Fruit fly (Drosophila melanogaster) whole organism, embryonic: ENCODE results near the gene CG14642.
A peak's percentile ranks its signal among the peaks of the same experiment; 100 is the strongest.

Experiments used
- CG10267 ChIP-seq: fragments of 200-800 bp; sonication (Bioruptor generic); optimal IDR thresholded peaks from 2 replicates; lab custom pipeline; 2018; ENCODE audit warnings: missing biosample characterization, mild to moderate bottlenecking, missing genetic modification characterization, moderate library complexity
- CG11398 ChIP-seq: fragments of 200-800 bp; sonication (Bioruptor generic); optimal IDR thresholded peaks from 2 replicates; lab custom pipeline; 2016; ENCODE audit warnings: missing biosample characterization, missing genetic modification characterization
- CG14667 ChIP-seq: fragments of 200-800 bp; sonication (Bioruptor generic); IDR thresholded peaks from 2 replicates; pipeline ENCODE4 v1.3.6; 2022; ENCODE audit warnings: missing biosample characterization, missing genetic modification characterization
- CG15011 ChIP-seq: fragments of 200-800 bp; sonication (Bioruptor generic); optimal IDR thresholded peaks from 3 replicates; lab custom pipeline; 2018; ENCODE audit warnings: missing biosample characterization, mild to moderate bottlenecking, missing genetic modification characterization
- CG17829 ChIP-seq: fragments of 200-800 bp; optimal IDR thresholded peaks from 2 replicates; lab custom pipeline; 2019; ENCODE audit warnings: missing biosample characterization, mild to moderate bottlenecking, missing genetic modification characterization, moderate library complexity
- CG2875 ChIP-seq: fragments of 200-800 bp; sonication (Bioruptor generic); optimal IDR thresholded peaks from 2 replicates; lab custom pipeline; 2017; ENCODE audit warnings: missing biosample characterization, mild to moderate bottlenecking, missing genetic modification characterization, missing genetic modification reagents
- CG30431 ChIP-seq: fragments of 200-800 bp; sonication (Bioruptor generic); optimal IDR thresholded peaks from 2 replicates; lab custom pipeline; 2017; ENCODE audit warnings: missing biosample characterization, missing genetic modification characterization
- CG32532 ChIP-seq: fragments of 200-800 bp; sonication (Bioruptor generic); IDR thresholded peaks from 2 replicates; pipeline ENCODE4 v1.3.6; 2022; ENCODE audit warnings: missing biosample characterization, missing genetic modification characterization
- CG32767 ChIP-seq: fragments of 200-800 bp; sonication (Bioruptor generic); IDR thresholded peaks from 2 replicates; pipeline ENCODE4 v1.3.6; 2022; ENCODE audit warnings: missing biosample characterization, missing genetic modification characterization
- CG32772 ChIP-seq: fragments of 200-800 bp; sonication (Bioruptor generic); IDR thresholded peaks from 2 replicates; pipeline ENCODE4 v1.3.6; 2022; ENCODE audit warnings: missing biosample characterization, missing genetic modification characterization
- CG3838 ChIP-seq: fragments of 200-800 bp; sonication (Bioruptor generic); optimal IDR thresholded peaks from 3 replicates; lab custom pipeline; 2016; ENCODE audit warnings: missing biosample characterization, missing genetic modification characterization
- CG3847 ChIP-seq: fragments of 200-800 bp; sonication (Bioruptor generic); IDR thresholded peaks from 2 replicates; pipeline ENCODE4 v1.3.6; 2022; ENCODE audit warnings: missing biosample characterization, missing genetic modification characterization
- CG4404 ChIP-seq: fragments of 200-800 bp; sonication (Bioruptor generic); IDR thresholded peaks from 2 replicates; pipeline ENCODE4 v1.3.6; 2022; ENCODE audit warnings: missing biosample characterization, missing genetic modification characterization
- CG4424 ChIP-seq: fragments of 200-800 bp; sonication (Bioruptor generic); optimal IDR thresholded peaks from 3 replicates; lab custom pipeline; 2016; ENCODE audit warnings: missing biosample characterization, missing genetic modification characterization
- CG4707 ChIP-seq: fragments of 200-800 bp; sonication (Bioruptor generic); optimal IDR thresholded peaks from 2 replicates; lab custom pipeline; 2018; ENCODE audit warnings: missing biosample characterization, mild to moderate bottlenecking, missing genetic modification characterization, moderate library complexity
- CG9727 ChIP-seq: fragments of 200-800 bp; sonication (Bioruptor generic); optimal IDR thresholded peaks from 3 replicates; lab custom pipeline; 2017; ENCODE audit warnings: missing biosample characterization, mild to moderate bottlenecking, missing genetic modification characterization
- Drgx ChIP-seq: fragments of 200-800 bp; sonication (Bioruptor generic); IDR thresholded peaks from 2 replicates; pipeline ENCODE4 v1.3.6; 2022; ENCODE audit warnings: missing biosample characterization, missing genetic modification characterization
- E2f2 ChIP-seq: fragments of 200-800 bp; sonication (Bioruptor generic); IDR thresholded peaks from 2 replicates; pipeline ENCODE4 v1.3.6; 2022; ENCODE audit warnings: missing biosample characterization, missing genetic modification characterization
- Hand ChIP-seq: fragments of 200-800 bp; sonication (Bioruptor generic); optimal IDR thresholded peaks from 2 replicates; lab custom pipeline; 2017; ENCODE audit warnings: mild to moderate bottlenecking, missing biosample characterization, missing genetic modification reagents, missing genetic modification characterization
- Hr39 ChIP-seq: fragments of >200 bp; optimal IDR thresholded peaks from 2 replicates; lab custom pipeline; 2017
- Hsf ChIP-seq: fragments of 200-800 bp; sonication (Bioruptor generic); optimal IDR thresholded peaks from 3 replicates; lab custom pipeline; 2016; ENCODE audit warnings: missing biosample characterization, missing genetic modification characterization
- Kr ChIP-seq: fragments of 200-800 bp; sonication (Bioruptor generic); optimal IDR thresholded peaks from 2 replicates; lab custom pipeline; 2017; ENCODE audit warnings: missing biosample characterization, mild to moderate bottlenecking, missing genetic modification characterization
- Lhr ChIP-seq: fragments of 200-800 bp; sonication (Bioruptor generic); optimal IDR thresholded peaks from 3 replicates; lab custom pipeline; 2017; ENCODE audit warnings: mild to moderate bottlenecking, missing biosample characterization, missing genetic modification reagents, missing genetic modification characterization
- Lpt ChIP-seq: fragments of >200 bp; optimal IDR thresholded peaks from 2 replicates; lab custom pipeline; 2018; ENCODE audit warnings: missing biosample characterization, missing genetic modification characterization
- Mad ChIP-seq: fragments of 200-800 bp; sonication (Bioruptor generic); optimal IDR thresholded peaks from 2 replicates; lab custom pipeline; 2016; ENCODE audit warnings: missing biosample characterization, missing genetic modification characterization
- Myb ChIP-seq: fragments of 200-800 bp; sonication (Bioruptor generic); optimal IDR thresholded peaks from 2 replicates; lab custom pipeline; 2016; ENCODE audit warnings: missing biosample characterization, missing genetic modification characterization
- NC2α ChIP-seq: fragments of 200-800 bp; sonication (Bioruptor generic); optimal IDR thresholded peaks from 2 replicates; lab custom pipeline; 2016; ENCODE audit warnings: missing biosample characterization, missing genetic modification characterization
- Nf-YA ChIP-seq: fragments of 200-800 bp; sonication (Bioruptor generic); IDR thresholded peaks from 2 replicates; pipeline ENCODE4 v1.3.6; 2022; ENCODE audit warnings: missing biosample characterization, missing genetic modification characterization
- PHDP ChIP-seq: fragments of 200-800 bp; sonication (Bioruptor generic); optimal IDR thresholded peaks from 3 replicates; lab custom pipeline; 2018; ENCODE audit warnings: missing biosample characterization, mild to moderate bottlenecking, missing genetic modification characterization, moderate library complexity
- Ravus ChIP-seq: fragments of 200-800 bp; sonication (Bioruptor generic); IDR thresholded peaks from 2 replicates; pipeline ENCODE4 v1.3.6; 2022; ENCODE audit warnings: missing biosample characterization, missing genetic modification characterization
- Rfx ChIP-seq: fragments of 200-800 bp; sonication (Bioruptor generic); IDR thresholded peaks from 2 replicates; pipeline ENCODE4 v1.3.6; 2022; ENCODE audit warnings: missing biosample characterization, missing genetic modification characterization
- ato ChIP-seq: fragments of 200-800 bp; sonication (Bioruptor generic); IDR thresholded peaks from 2 replicates; pipeline ENCODE4 v1.3.6; 2022; ENCODE audit warnings: missing biosample characterization, missing genetic modification characterization; ENCODE audit not compliant: partially characterized antibody
- bcd ChIP-seq: fragments of 200-800 bp; sonication (Bioruptor generic); optimal IDR thresholded peaks from 2 replicates; lab custom pipeline; 2017; ENCODE audit warnings: missing biosample characterization, mild to moderate bottlenecking, missing genetic modification characterization
- bsh ChIP-seq, 2 experiments: fragments of 200-800 bp; sonication (Bioruptor generic); optimal IDR thresholded peaks; 2 replicates each; lab custom pipeline; 2017 to 2018; ENCODE audit warnings: mild to moderate bottlenecking in 2 of 2, missing biosample characterization in 2 of 2, missing genetic modification characterization in 2 of 2, moderate library complexity in 1 of 2
- cad ChIP-seq: fragments of >200 bp; optimal IDR thresholded peaks from 2 replicates; lab custom pipeline; 2017; ENCODE audit warnings: missing biosample characterization, missing genetic modification characterization
- chn ChIP-seq: fragments of 200-800 bp; sonication (Bioruptor generic); optimal IDR thresholded peaks from 2 replicates; lab custom pipeline; 2016; ENCODE audit warnings: missing biosample characterization, missing genetic modification characterization
- fd3F ChIP-seq: fragments of 200-800 bp; sonication (Bioruptor generic); optimal IDR thresholded peaks from 2 replicates; lab custom pipeline; 2018; ENCODE audit warnings: missing biosample characterization, mild to moderate bottlenecking, missing genetic modification characterization, moderate library complexity
- ftz-f1 ChIP-seq: fragments of 200-800 bp; sonication (Bioruptor generic); optimal IDR thresholded peaks from 2 replicates; lab custom pipeline; 2016; ENCODE audit warnings: missing biosample characterization, missing genetic modification characterization
- nerfin-2 ChIP-seq: fragments of 200-800 bp; sonication (Bioruptor generic); IDR thresholded peaks from 2 replicates; pipeline ENCODE4 v1.3.6; 2022; ENCODE audit warnings: missing biosample characterization, missing genetic modification characterization; ENCODE audit not compliant: partially characterized antibody
- oc ChIP-seq: fragments of 200-800 bp; sonication (Bioruptor generic); optimal IDR thresholded peaks from 2 replicates; lab custom pipeline; 2018; ENCODE audit warnings: missing biosample characterization, mild to moderate bottlenecking, missing genetic modification characterization, moderate library complexity
- p53 ChIP-seq: fragments of 200-800 bp; sonication (Bioruptor generic); optimal IDR thresholded peaks from 2 replicates; lab custom pipeline; 2016; ENCODE audit warnings: missing biosample characterization, missing genetic modification characterization
- psq ChIP-seq: fragments of 200-800 bp; sonication (Bioruptor generic); optimal IDR thresholded peaks from 2 replicates; lab custom pipeline; 2017; ENCODE audit warnings: missing biosample characterization, missing genetic modification characterization
- rib ChIP-seq: fragments of 200-800 bp; sonication (Bioruptor generic); IDR thresholded peaks from 2 replicates; pipeline ENCODE4 v1.3.6; 2022; ENCODE audit warnings: missing biosample characterization, missing genetic modification characterization
- sd ChIP-seq: fragments of 200-800 bp; sonication (Bioruptor generic); optimal IDR thresholded peaks from 3 replicates; lab custom pipeline; 2018; ENCODE audit warnings: missing biosample characterization, mild to moderate bottlenecking, missing genetic modification characterization, moderate library complexity
- sim ChIP-seq: fragments of 200-800 bp; sonication (Bioruptor generic); IDR thresholded peaks from 2 replicates; pipeline ENCODE4 v1.3.6; 2022; ENCODE audit warnings: missing biosample characterization, missing genetic modification characterization
- slbo ChIP-seq: fragments of 200-800 bp; sonication (Bioruptor generic); IDR thresholded peaks from 2 replicates; pipeline ENCODE4 v1.3.6; 2022; ENCODE audit warnings: missing biosample characterization, missing genetic modification characterization
- ssp ChIP-seq: fragments of 200-800 bp; sonication (Bioruptor generic); IDR thresholded peaks from 2 replicates; pipeline ENCODE4 v1.3.6; 2022; ENCODE audit warnings: missing biosample characterization, missing genetic modification characterization
- tup ChIP-seq: fragments of 200-800 bp; sonication (Bioruptor generic); optimal IDR thresholded peaks from 2 replicates; lab custom pipeline; 2016; ENCODE audit warnings: missing biosample characterization, mild to moderate bottlenecking, missing genetic modification characterization, moderate library complexity
- twi ChIP-seq: fragments of 200-800 bp; optimal IDR thresholded peaks from 2 replicates; lab custom pipeline; 2019; ENCODE audit warnings: missing biosample characterization, mild to moderate bottlenecking, missing genetic modification characterization, moderate library complexity
- zen2 ChIP-seq: fragments of 200-800 bp; sonication (Bioruptor generic); IDR thresholded peaks from 3 replicates; pipeline ENCODE4 v1.3.6; 2022; ENCODE audit warnings: missing biosample characterization, missing genetic modification characterization; ENCODE audit not compliant: partially characterized antibody

CG14642 gene

dm6 chr3R:4215264-4215993 is 27.1 kb downstream of the CG14642 start, which contains the start of gene CG14636 (continued):
- TF ChIP-seq CG10267 (tag; lab: Kevin White, UChicago) (peak; percentile 21), chn (GFP tag; lab: Kevin White, UChicago) (peak; percentile 21), Lpt (GFP tag; lab: Kevin White, UChicago) (no peak), Hsf (GFP tag; lab: Kevin White, UChicago) (peak; percentile 72), Rfx (GFP tag; lab: Robert Waterston, UW) (peak; percentile 87), Hr39 (lab: Kevin White, UChicago) (no peak), CG11398 (peak; percentile 11), cad (GFP tag; lab: Kevin White, UChicago) (no peak), zen2 (GFP tag; lab: Robert Waterston, UW) (no peak), CG3838 (no peak), Mad (peak; percentile 52), NC2α (no peak), CG15011 (peak; percentile 53), bcd (GFP tag; lab: Kevin White, UChicago) (peak; percentile 71), ssp (peak; percentile 65), Lhr (GFP tag; lab: Kevin White, UChicago) (no peak), sd (tag; lab: Kevin White, UChicago) (peak; percentile 8), tup (GFP tag; lab: Kevin White, UChicago) (no peak), E2f2 (GFP tag; lab: Robert Waterston, UW) (peak; percentile 60), CG32767 (GFP tag; lab: Robert Waterston, UW) (0 out of 2 replicates have a peak, but pooled peaks have one; percentile 18), Nf-YA (peak; percentile 59; the same call in 1 of the 2 replicates), ftz-f1 (GFP tag; lab: Kevin White, UChicago) (peak; percentile 38), slbo (GFP tag; lab: Robert Waterston, UW) (peak; percentile 82), CG2875 (GFP tag; lab: Kevin White, UChicago) (no peak), Ravus (GFP tag; lab: Robert Waterston, UW) (0 out of 2 replicates have a peak, but pooled peaks have one; percentile 7), Drgx (peak; percentile 83), CG3847 (GFP tag; lab: Robert Waterston, UW) (peak; percentile 75), p53 (GFP tag; lab: Kevin White, UChicago) (peak; percentile 62), Kr (GFP tag; lab: Kevin White, UChicago) (no peak), sim (GFP tag; lab: Robert Waterston, UW) (peak; percentile 42; the same call in 1 of the 2 replicates), bsh (GFP tag; optimal IDR thresholded peaks at IDR 0.05; lab: Kevin White, UChicago) (peak in 1 of 2 experiments; percentile 26), nerfin-2 (GFP tag; lab: Robert Waterston, UW) (0 out of 2 replicates have a peak, but pooled peaks have one; percentile 32), CG14667 (GFP tag; lab: Robert Waterston, UW) (peak; percentile 70), rib (GFP tag; lab: Robert Waterston, UW) (peak; percentile 75; the same call in 1 of the 2 replicates), CG17829 (tag; lab: Kevin White, UChicago) (peak; percentile 25), CG4424 (peak; percentile 47), oc (no peak), psq (GFP tag; lab: Kevin White, UChicago) (no peak), CG32772 (GFP tag; lab: Robert Waterston, UW) (peak; percentile 71), PHDP (tag; lab: Kevin White, UChicago) (peak; percentile 69), CG30431 (GFP tag; lab: Kevin White, UChicago) (peak; percentile 20), ato (peak; percentile 30; the same call in 1 of the 2 replicates), CG4404 (GFP tag; lab: Robert Waterston, UW) (peak; percentile 46; the same call in 1 of the 2 replicates), CG32532 (GFP tag; lab: Robert Waterston, UW) (peak; percentile 82), Myb (GFP tag; lab: Kevin White, UChicago) (peak; percentile 53), CG4707 (GFP tag; lab: Kevin White, UChicago) (no peak), fd3F (GFP tag; lab: Kevin White, UChicago) (peak; percentile 58), twi (tag; lab: Kevin White, UChicago) (no peak), CG9727 (GFP tag; lab: Kevin White, UChicago) (peak; percentile 39), Hand (GFP tag; lab: Kevin White, UChicago) (peak; percentile 19)
